Worm (Caenorhabditis elegans): ENCODE results near the gene C52B9.8.
A peak's percentile ranks its signal among the peaks of the same experiment; 100 is the strongest.

The C52B9.8 gene

ce11 chrX:4311668-4312067, at the start of gene C52B9.8:
Gene C52B9.8 (minus strand): TSS chrX:4311768.
- TF ChIP-seq madf-5 (GFP tag; IDR thresholded peaks at IDR 0.05) (no peak), vab-7 (GFP tag; IDR thresholded peaks at IDR 0.05) (no peak), F26F4.8 (GFP tag; conservative IDR thresholded peaks at IDR 0.05) (no peak), snpc-4 (tag; optimal IDR thresholded peaks at IDR 0.05) (no peak), egl-43 (GFP tag; IDR thresholded peaks at IDR 0.05) (no peak), snpc-1.2 (GFP tag; IDR thresholded peaks at IDR 0.05) (no peak), gei-8 (GFP tag; optimal IDR thresholded peaks at IDR 0.05) (no peak), sdz-12 (GFP tag; optimal IDR thresholded peaks at IDR 0.05) (no peak), egl-27 (tag; optimal IDR thresholded peaks at IDR 0.05) (no peak), nhr-41 (GFP tag; IDR thresholded peaks at IDR 0.05) (no peak), fos-1 (tag; optimal IDR thresholded peaks at IDR 0.05) (no peak), zag-1 (tag; optimal IDR thresholded peaks at IDR 0.05) (no peak), nhr-76 (tag; optimal IDR thresholded peaks at IDR 0.05) (no peak), ceh-28 (tag; optimal IDR thresholded peaks at IDR 0.05) (no peak), cey-2 (tag; optimal IDR thresholded peaks at IDR 0.05; ENCODE audit: borderline replicate concordance, insufficient read depth) (no peak), ZK337.2 (GFP tag; IDR thresholded peaks at IDR 0.05) (no peak), mdl-1 (tag; optimal IDR thresholded peaks at IDR 0.05) (no peak), ceh-82 (tag; optimal IDR thresholded peaks at IDR 0.05) (no peak), nhr-28 (tag; optimal IDR thresholded peaks at IDR 0.05) (no peak)

- TF ChIP-seq mxl-3 (GFP tag; optimal IDR thresholded peaks at IDR 0.05) (no peak), tra-1 (GFP tag; IDR thresholded peaks at IDR 0.05) (peak; percentile 82), pqm-1 (tag; optimal IDR thresholded peaks at IDR 0.05) (peak; percentile 36), php-3 (GFP tag; IDR thresholded peaks at IDR 0.05) (peak; percentile 79)
Observed at ce11 chrX:4359030-4359429, 47.5 kb upstream of the C52B9.8 start.

- no peak for TF ChIP-seq spr-3 (GFP tag; optimal IDR thresholded peaks at IDR 0.05)
- no peak for TF ChIP-seq ceh-82 (tag; optimal IDR thresholded peaks at IDR 0.05)
- no peak for TF ChIP-seq fos-1 (tag; optimal IDR thresholded peaks at IDR 0.05)
- no peak for TF ChIP-seq nhr-25 (tag; optimal IDR thresholded peaks at IDR 0.05; ENCODE audit: borderline replicate concordance, insufficient read depth)
- TF ChIP-seq Y75B8A.6 (GFP tag; IDR thresholded peaks at IDR 0.05): no peak
- no peak for TF ChIP-seq ceh-28 (tag; optimal IDR thresholded peaks at IDR 0.05)
- TF ChIP-seq php-3 (GFP tag; IDR thresholded peaks at IDR 0.05): no peak
- no peak for TF ChIP-seq nhr-42 (GFP tag; IDR thresholded peaks at IDR 0.05)
- TF ChIP-seq zip-2 (tag; optimal IDR thresholded peaks at IDR 0.05): no peak
- TF ChIP-seq F44E2.7 (GFP tag; IDR thresholded peaks at IDR 0.05): no peak
- no peak for TF ChIP-seq dve-1 (tag; optimal IDR thresholded peaks at IDR 0.05; ENCODE audit: insufficient read depth)
- TF ChIP-seq mxl-3 (GFP tag; optimal IDR thresholded peaks at IDR 0.05): no peak
- no peak for TF ChIP-seq snpc-4 (tag; optimal IDR thresholded peaks at IDR 0.05)
- no peak for TF ChIP-seq nhr-10 (tag; optimal IDR thresholded peaks at IDR 0.05)
- TF ChIP-seq daf-19 (GFP tag; conservative IDR thresholded peaks at IDR 0.05): no peak
- TF ChIP-seq mep-1 (tag; optimal IDR thresholded peaks at IDR 0.05): no peak
- TF ChIP-seq ZK546.5 (tag; optimal IDR thresholded peaks at IDR 0.05): no peak
Observed at ce11 chrX:4357467-4357866, 45.9 kb upstream of the C52B9.8 start, which contains the start of gene F14H12.6. Gene F14H12.6 (minus strand): TSS chrX:4357567.

ce11 chrX:4353318-4353717, 41.8 kb upstream of the C52B9.8 start, which contains the start of gene col-165:
Gene col-165 (plus strand): TSS chrX:4353618.
- TF ChIP-seq egl-27 (tag; optimal IDR thresholded peaks at IDR 0.05): no peak
- TF ChIP-seq lin-13 (GFP tag; optimal IDR thresholded peaks at IDR 0.05): no peak

- TF ChIP-seq daf-16 (GFP tag; optimal IDR thresholded peaks at IDR 0.05): no peak
- TF ChIP-seq daf-16 (tag; optimal IDR thresholded peaks at IDR 0.05): no peak
- no peak for TF ChIP-seq jun-1 (tag; optimal IDR thresholded peaks at IDR 0.05)
- TF ChIP-seq ceh-62 (tag; optimal IDR thresholded peaks at IDR 0.05): no peak
Observed at ce11 chrX:4350198-4350597, 38.6 kb upstream of the C52B9.8 start, which contains the start of gene F14H12.2. Gene F14H12.2 (plus strand): TSS chrX:4350498.

All from whole organism, L4 larva.